Worm (Caenorhabditis elegans) whole organism, mixed stage, embryonic: ENCODE measurements around the gene cog-1.

Source experiments
- drap-1 ChIP-seq: fragments of 200-800 bp; sonication (Bioruptor generic); optimal IDR thresholded peaks from 3 replicates; lab custom pipeline; 2018; ENCODE audit warnings: mild to moderate bottlenecking, missing genetic modification characterization, missing compliant biosample characterization
- lsy-2 ChIP-seq: fragments of 150-350 bp; optimal IDR thresholded peaks from 2 replicates; lab custom pipeline; 2014; ENCODE audit warnings: missing biosample characterization, missing genetic modification characterization
- nhr-28 ChIP-seq: fragments of 150-350 bp; optimal IDR thresholded peaks from 2 replicates; lab custom pipeline; 2014; ENCODE audit warnings: missing biosample characterization, missing genetic modification characterization
- nhr-76 ChIP-seq: sonication (generic microtip); optimal IDR thresholded peaks from 2 replicates; lab custom pipeline; 2017; ENCODE audit warnings: missing biosample characterization, missing genetic modification characterization
- pha-4 ChIP-seq: fragments of 150-350 bp; optimal IDR thresholded peaks from 2 replicates; lab custom pipeline; 2018; ENCODE audit warnings: missing biosample characterization, missing genetic modification reagents, missing genetic modification characterization
- sptf-1 ChIP-seq: sonication (generic microtip); optimal IDR thresholded peaks from 2 replicates; lab custom pipeline; 2017; ENCODE audit warnings: mild to moderate bottlenecking, missing genetic modification characterization, moderate library complexity, missing compliant biosample characterization
- unc-62 ChIP-seq: fragments of 150-350 bp; optimal IDR thresholded peaks from 2 replicates; lab custom pipeline; 2014; ENCODE audit warnings: missing biosample characterization, missing genetic modification reagents, missing genetic modification characterization

ce11 chrII:14916848-14917247 lies 14.6 kb downstream of the cog-1 start:
- no peak for TF ChIP-seq lsy-2
- TF ChIP-seq unc-62 (GFP tag; lab: Kevin White, UChicago) = no peak
- no peak for TF ChIP-seq pha-4
- TF ChIP-seq nhr-76 (tag; lab: Kevin White, UChicago) = no peak
- no peak for TF ChIP-seq drap-1 (GFP tag; lab: Kevin White, UChicago)
- no peak for TF ChIP-seq nhr-28
- TF ChIP-seq sptf-1 (tag; lab: Kevin White, UChicago) = no peak
